Fruit fly (Drosophila melanogaster) whole organism, wandering third instar larva: Measurements from ENCODE around the gene CG32820.

ENCODE experiments used
- Abd-B ChIP-seq: fragments of >200 bp; optimal IDR thresholded peaks from 2 replicates; lab custom pipeline; 2017; ENCODE audit warnings: missing biosample characterization, missing genetic modification characterization
- CG32264 ChIP-seq: fragments of 200-800 bp; sonication (Bioruptor generic); optimal IDR thresholded peaks from 2 replicates; lab custom pipeline; 2016; ENCODE audit warnings: missing biosample characterization, missing genetic modification characterization
- CG9705 ChIP-seq: fragments of 200-800 bp; sonication (Bioruptor generic); optimal IDR thresholded peaks from 2 replicates; lab custom pipeline; 2018; ENCODE audit warnings: missing biosample characterization, mild to moderate bottlenecking, missing genetic modification characterization
- CrebA ChIP-seq: fragments of 200-800 bp; sonication (Bioruptor generic); optimal IDR thresholded peaks from 2 replicates; lab custom pipeline; 2016; ENCODE audit warnings: missing biosample characterization, mild to moderate bottlenecking, missing genetic modification characterization, borderline replicate concordance
- Dfd ChIP-seq: fragments of >200 bp; optimal IDR thresholded peaks from 2 replicates; lab custom pipeline; 2017; ENCODE audit warnings: missing biosample characterization, missing genetic modification characterization
- Dif ChIP-seq: fragments of 200-275, 200-300 bp; sonication (Bioruptor generic); optimal IDR thresholded peaks from 2 replicates; lab custom pipeline; 2018; ENCODE audit warnings: missing biosample characterization, missing genetic modification characterization; ENCODE audit not compliant: partially characterized antibody
- GATAd ChIP-seq: sonication (Bioruptor generic); optimal IDR thresholded peaks from 2 replicates; lab custom pipeline; 2016; ENCODE audit warnings: missing biosample characterization, missing genetic modification characterization
- HLH106 ChIP-seq: fragments of 200-800 bp; optimal IDR thresholded peaks from 3 replicates; lab custom pipeline; 2019; ENCODE audit warnings: missing biosample characterization, mild to moderate bottlenecking, missing genetic modification characterization, moderate library complexity
- Hnf4 ChIP-seq: fragments of 200-800 bp; sonication (Bioruptor generic); optimal IDR thresholded peaks from 2 replicates; lab custom pipeline; 2016; ENCODE audit warnings: missing biosample characterization, mild to moderate bottlenecking, missing genetic modification characterization
- Hr78 ChIP-seq: fragments of >200 bp; optimal IDR thresholded peaks from 2 replicates; lab custom pipeline; 2017; ENCODE audit warnings: missing biosample characterization, missing genetic modification characterization
- Hr83 ChIP-seq: fragments of 200-300 bp; sonication (Bioruptor generic); optimal IDR thresholded peaks from 2 replicates; lab custom pipeline; 2016; ENCODE audit warnings: missing biosample characterization, mild to moderate bottlenecking, missing genetic modification characterization, moderate library complexity; ENCODE audit not compliant: poor library complexity, severe bottlenecking
- Jra ChIP-seq: sonication (Bioruptor generic); optimal IDR thresholded peaks from 2 replicates; lab custom pipeline; 2016; ENCODE audit warnings: missing biosample characterization, missing genetic modification characterization
- Mio ChIP-seq: sonication (Bioruptor generic); optimal IDR thresholded peaks from 2 replicates; lab custom pipeline; 2016; ENCODE audit warnings: missing biosample characterization, missing genetic modification characterization
- Myc ChIP-seq: fragments of >200 bp; optimal IDR thresholded peaks from 2 replicates; lab custom pipeline; 2017
- N ChIP-seq: fragments of >200 bp; optimal IDR thresholded peaks from 2 replicates; lab custom pipeline; 2018; ENCODE audit warnings: missing biosample characterization, missing external identifiers, missing genetic modification characterization
- OdsH ChIP-seq: fragments of 200-800 bp; sonication (Bioruptor generic); optimal IDR thresholded peaks from 2 replicates; lab custom pipeline; 2016; ENCODE audit warnings: missing biosample characterization, mild to moderate bottlenecking, missing genetic modification characterization
- Rel ChIP-seq, 2 experiments: fragments of 200-800 bp; sonication (Bioruptor generic) in 1 of 2; optimal IDR thresholded peaks; 2 replicates in 1 of 2; 3 replicates in 1 of 2; lab custom pipeline; 2016 to 2019; ENCODE audit warnings: mild to moderate bottlenecking in 2 of 2, missing biosample characterization in 2 of 2, missing genetic modification characterization in 2 of 2, moderate library complexity in 1 of 2
- Sp1 ChIP-seq: fragments of 200-800 bp; sonication (Bioruptor generic); optimal IDR thresholded peaks from 3 replicates; lab custom pipeline; 2019; ENCODE audit warnings: missing biosample characterization, mild to moderate bottlenecking, missing genetic modification characterization, moderate library complexity
- Vsx2 ChIP-seq: fragments of 200-300, 225-300 bp; sonication (Bioruptor generic); optimal IDR thresholded peaks from 2 replicates; lab custom pipeline; 2018; ENCODE audit warnings: missing biosample characterization, missing genetic modification characterization; ENCODE audit not compliant: partially characterized antibody
- br ChIP-seq: fragments of 200-800 bp; sonication (Bioruptor generic); optimal IDR thresholded peaks from 2 replicates; lab custom pipeline; 2016; ENCODE audit warnings: missing biosample characterization, missing genetic modification characterization
- brk ChIP-seq: fragments of 200-800 bp; sonication (Bioruptor generic); optimal IDR thresholded peaks from 2 replicates; lab custom pipeline; 2016; ENCODE audit warnings: missing biosample characterization, mild to moderate bottlenecking, missing genetic modification characterization
- dl ChIP-seq, 2 experiments: fragments of 175-275, 200-275 bp in 1 of 2; fragments of 200-275 bp in 1 of 2; sonication (Bioruptor generic); optimal IDR thresholded peaks; lab custom pipeline; 2018; ENCODE audit warnings: mild to moderate bottlenecking in 2 of 2, missing biosample characterization in 2 of 2, missing genetic modification characterization in 2 of 2, moderate library complexity in 2 of 2; ENCODE audit not compliant: partially characterized antibody in 2 of 2, insufficient read depth in 1 of 2
- dmrt93B ChIP-seq: fragments of 200-800 bp; sonication (Bioruptor generic); optimal IDR thresholded peaks from 2 replicates; lab custom pipeline; 2018; ENCODE audit warnings: missing biosample characterization, mild to moderate bottlenecking, missing genetic modification characterization
- dsf ChIP-seq: sonication (Bioruptor generic); optimal IDR thresholded peaks from 2 replicates; lab custom pipeline; 2016; ENCODE audit warnings: missing biosample characterization, missing genetic modification characterization, borderline replicate concordance
- ey ChIP-seq: fragments of 200-800 bp; sonication (Bioruptor generic); optimal IDR thresholded peaks from 2 replicates; lab custom pipeline; 2016; ENCODE audit warnings: missing biosample characterization, missing genetic modification characterization
- foxo ChIP-seq, 2 experiments: fragments of 200-800 bp; sonication (Bioruptor generic); optimal IDR thresholded peaks; 2 replicates in 1 of 2; 3 replicates in 1 of 2; lab custom pipeline; 2016 to 2017; ENCODE audit warnings: missing biosample characterization in 2 of 2, missing genetic modification characterization in 2 of 2
- fru ChIP-seq: fragments of 200-800 bp; sonication (Bioruptor generic); optimal IDR thresholded peaks from 3 replicates; lab custom pipeline; 2016; ENCODE audit warnings: missing biosample characterization, mild to moderate bottlenecking, missing genetic modification characterization
- h ChIP-seq: fragments of 200-800 bp; sonication (Bioruptor generic); optimal IDR thresholded peaks from 3 replicates; lab custom pipeline; 2016; ENCODE audit warnings: missing biosample characterization, mild to moderate bottlenecking, missing genetic modification characterization
- jim ChIP-seq: fragments of 175-275, 200-325 bp; sonication (Bioruptor generic); optimal IDR thresholded peaks from 2 replicates; lab custom pipeline; 2016; ENCODE audit warnings: missing biosample characterization, mild to moderate bottlenecking, missing genetic modification characterization
- lola ChIP-seq: fragments of >200 bp; optimal IDR thresholded peaks from 2 replicates; lab custom pipeline; 2017; ENCODE audit warnings: missing biosample characterization, missing genetic modification characterization
- pan ChIP-seq: fragments of >200 bp; optimal IDR thresholded peaks from 2 replicates; lab custom pipeline; 2017
- psq ChIP-seq: fragments of 200-800 bp; sonication (Bioruptor generic); optimal IDR thresholded peaks from 3 replicates; lab custom pipeline; 2017; ENCODE audit warnings: missing biosample characterization, mild to moderate bottlenecking, missing genetic modification characterization, moderate library complexity
- rgr ChIP-seq: fragments of 200-800 bp; sonication (Bioruptor generic); optimal IDR thresholded peaks from 3 replicates; lab custom pipeline; 2016; ENCODE audit warnings: missing biosample characterization, mild to moderate bottlenecking, missing genetic modification characterization
- sage ChIP-seq: fragments of 200-800 bp; sonication (Bioruptor generic); optimal IDR thresholded peaks from 2 replicates; lab custom pipeline; 2016; ENCODE audit warnings: missing biosample characterization, mild to moderate bottlenecking, missing genetic modification characterization
- sv ChIP-seq: fragments of 200-800 bp; sonication (Bioruptor generic); optimal IDR thresholded peaks from 3 replicates; lab custom pipeline; 2016; ENCODE audit warnings: missing biosample characterization, missing genetic modification characterization
- tai ChIP-seq: sonication (Bioruptor generic); optimal IDR thresholded peaks from 2 replicates; lab custom pipeline; 2016; ENCODE audit warnings: missing biosample characterization, missing genetic modification characterization
- usp ChIP-seq: fragments of >200 bp; optimal IDR thresholded peaks from 2 replicates; lab custom pipeline; 2017; ENCODE audit warnings: missing biosample characterization, missing genetic modification characterization
- woc ChIP-seq: sonication (Bioruptor generic); optimal IDR thresholded peaks from 2 replicates; lab custom pipeline; 2016; ENCODE audit warnings: missing biosample characterization, mild to moderate bottlenecking, missing genetic modification characterization

CG32820 gene

DNA sequence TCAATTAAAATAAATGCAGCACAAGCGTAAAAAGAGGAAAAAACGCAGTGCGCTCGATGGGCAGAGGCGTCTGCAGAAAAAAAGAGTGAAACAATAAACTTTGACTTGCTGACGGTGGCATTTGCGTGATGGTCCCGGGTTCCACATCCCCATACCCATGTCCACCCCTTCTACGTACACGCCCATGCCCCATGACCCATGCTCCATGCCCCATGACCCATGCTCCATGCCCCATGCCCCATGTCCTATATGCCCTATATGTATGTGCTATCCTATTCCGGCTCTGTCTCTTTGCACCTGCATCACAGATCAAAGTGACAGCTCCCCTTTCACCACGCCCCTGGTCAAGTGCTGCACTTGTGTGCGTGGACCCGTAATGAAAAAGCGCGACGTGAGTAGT, 23.0 kb downstream of the CG32820 start:
- TF ChIP-seq CG9705 (no peak), tai (no peak), psq (GFP tag; lab: Kevin White, UChicago) (no peak), dl (GFP tag; optimal IDR thresholded peaks at IDR 0.05; lab: Kevin White, UChicago; ENCODE audit: insufficient read depth in 1 of 2, partially characterized antibody in 2 of 2) (no peak), br (GFP tag; lab: Kevin White, UChicago) (peak; percentile 4), Hr83 (no peak), dmrt93B (peak; percentile 7), brk (no peak), h (GFP tag; lab: Kevin White, UChicago) (no peak), usp (GFP tag; lab: Kevin White, UChicago) (no peak), woc (GFP tag; lab: Kevin White, UChicago) (no peak), foxo (GFP tag; optimal IDR thresholded peaks at IDR 0.05; lab: Kevin White, UChicago) (peak in 1 of 2 experiments; percentile 3), Hr78 (GFP tag; lab: Kevin White, UChicago) (no peak), Mio (GFP tag; lab: Kevin White, UChicago) (no peak), sage (no peak), CG32264 (GFP tag; lab: Kevin White, UChicago) (no peak), Sp1 (GFP tag; lab: Kevin White, UChicago) (peak; percentile 29), Jra (GFP tag; lab: Kevin White, UChicago) (no peak), Dfd (no peak), ey (GFP tag; lab: Kevin White, UChicago) (peak; percentile 26), fru (GFP tag; lab: Kevin White, UChicago) (peak; percentile 11), lola (GFP tag; lab: Kevin White, UChicago) (no peak), Rel (GFP tag; optimal IDR thresholded peaks at IDR 0.05; lab: Kevin White, UChicago) (no peak), Rel (tag; optimal IDR thresholded peaks at IDR 0.05; lab: Kevin White, UChicago) (no peak), GATAd (GFP tag; lab: Kevin White, UChicago) (no peak), Dif (no peak), Hnf4 (GFP tag; lab: Kevin White, UChicago) (no peak), Vsx2 (GFP tag; lab: Kevin White, UChicago) (no peak), CrebA (GFP tag; lab: Kevin White, UChicago) (no peak), Myc (no peak), Abd-B (GFP tag; lab: Kevin White, UChicago) (no peak), rgr (GFP tag; lab: Kevin White, UChicago) (peak; percentile 2), dsf (GFP tag; lab: Kevin White, UChicago) (no peak), sv (GFP tag; lab: Kevin White, UChicago) (no peak), OdsH (GFP tag; lab: Kevin White, UChicago) (no peak), HLH106 (tag; lab: Kevin White, UChicago) (peak; percentile 44), N (GFP tag; lab: Kevin White, UChicago) (no peak), pan (lab: Kevin White, UChicago) (no peak), jim (GFP tag; lab: Kevin White, UChicago) (no peak)
- TF ChIP-seq, all 38 proteins: peak for 8

DNA sequence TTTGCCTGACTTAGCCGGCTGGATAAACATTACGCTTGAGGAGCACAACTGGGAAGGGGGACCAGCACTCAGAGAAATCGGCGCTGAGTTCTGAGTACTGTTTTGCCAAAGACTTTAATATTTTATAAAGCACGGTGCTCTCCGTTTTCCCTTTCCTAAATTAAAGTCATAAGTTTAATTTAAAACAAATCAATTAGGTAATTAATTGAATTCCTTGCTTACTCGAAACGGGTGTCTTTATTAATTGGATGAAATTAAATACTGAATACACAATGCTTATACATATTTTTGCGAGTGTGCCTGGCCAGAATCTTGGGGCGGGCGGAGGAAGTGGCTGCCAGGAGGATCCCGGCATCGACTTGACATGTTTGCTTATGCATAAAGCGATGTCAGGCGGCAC, 25.1 kb downstream of the CG32820 start:
- no peak for TF ChIP-seq lola (GFP tag; lab: Kevin White, UChicago)
- TF ChIP-seq foxo (GFP tag; optimal IDR thresholded peaks at IDR 0.05; lab: Kevin White, UChicago): peak in 1 of 2 experiments; percentile 48
- peak; percentile 14 for TF ChIP-seq woc (GFP tag; lab: Kevin White, UChicago)
- TF ChIP-seq Abd-B (GFP tag; lab: Kevin White, UChicago): no peak
- TF ChIP-seq ey (GFP tag; lab: Kevin White, UChicago): peak; percentile 16
- peak; percentile 55 for TF ChIP-seq h (GFP tag; lab: Kevin White, UChicago)
- peak; percentile 46 for TF ChIP-seq HLH106 (tag; lab: Kevin White, UChicago)
- TF ChIP-seq GATAd (GFP tag; lab: Kevin White, UChicago): no peak
- no peak for TF ChIP-seq psq (GFP tag; lab: Kevin White, UChicago)
- TF ChIP-seq fru (GFP tag; lab: Kevin White, UChicago): peak; percentile 61
- no peak for TF ChIP-seq Dfd
- TF ChIP-seq Jra (GFP tag; lab: Kevin White, UChicago): no peak
- TF ChIP-seq, all 38 proteins: peak for 6
